Fruit fly (Drosophila melanogaster): ENCODE data around the gene Pax.

DNA sequence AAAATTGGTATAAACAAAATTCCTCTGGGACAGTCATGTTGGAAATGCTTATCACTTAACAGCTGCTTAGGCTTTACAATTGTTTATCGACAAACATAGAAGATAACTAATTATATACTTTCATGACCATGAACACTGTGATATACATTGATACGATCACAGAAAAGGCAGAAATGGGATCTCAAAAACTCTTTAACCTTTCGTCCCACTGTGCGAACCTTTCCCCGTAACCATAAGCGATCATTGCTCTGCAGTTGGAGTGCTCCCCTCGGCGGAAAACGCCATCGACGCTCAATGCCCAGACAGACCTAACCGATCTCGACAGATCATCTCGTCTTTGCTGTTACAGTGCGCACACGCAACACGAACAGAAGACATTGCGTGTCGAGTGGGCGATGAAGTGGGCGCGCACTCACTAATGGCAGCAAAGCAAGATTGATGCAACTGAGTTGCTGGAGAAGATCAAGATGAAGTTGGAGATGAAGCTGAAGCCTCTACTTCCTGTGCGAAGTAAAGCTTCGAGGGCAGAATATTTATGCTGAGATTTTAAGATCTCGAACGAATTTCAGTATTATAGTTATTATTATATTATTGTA, 2.0 kb downstream of the Pax start:
- TF ChIP-seq CG15710 (tag; optimal IDR thresholded peaks at IDR 0.05) (no peak), CG9948 (tag; optimal IDR thresholded peaks at IDR 0.05) (no peak), CG12605 (GFP tag; IDR thresholded peaks at IDR 0.05) (no peak), gl (tag; optimal IDR thresholded peaks at IDR 0.05) (no peak), EcR (GFP tag; optimal IDR thresholded peaks at IDR 0.05) (peak; percentile 41)
